Worm (Caenorhabditis elegans): Measurements from ENCODE around the gene lin-32.

The lin-32 gene

ce11 chrX:2197444-2197843 lies 32.5 kb downstream of the lin-32 start:
- TF ChIP-seq dsc-1 (tag; optimal IDR thresholded peaks at IDR 0.05) (no peak), nhr-20 (tag; optimal IDR thresholded peaks at IDR 0.05) (no peak), lin-13 (GFP tag; optimal IDR thresholded peaks at IDR 0.05) (no peak), efl-1 (optimal IDR thresholded peaks at IDR 0.05) (no peak), efl-1 (GFP tag; optimal IDR thresholded peaks at IDR 0.05 in 1 of 2) (peak in 1 of 2 experiments; percentile 91), lin-15B (tag; optimal IDR thresholded peaks at IDR 0.05) (no peak)

- TF ChIP-seq ceh-82 (tag; optimal IDR thresholded peaks at IDR 0.05) (no peak), sup-37 (GFP tag; optimal IDR thresholded peaks at IDR 0.05) (no peak), fkh-4 (tag; optimal IDR thresholded peaks at IDR 0.05; ENCODE audit: borderline replicate concordance) (no peak), unc-62 (GFP tag; optimal IDR thresholded peaks at IDR 0.05) (no peak), fkh-10 (GFP tag; optimal IDR thresholded peaks at IDR 0.05) (peak; percentile 77), egl-27 (tag; optimal IDR thresholded peaks at IDR 0.05) (no peak), lsy-2 (tag; optimal IDR thresholded peaks at IDR 0.05) (no peak), tlp-1 (tag; optimal IDR thresholded peaks at IDR 0.05) (no peak), C16A3.4 (tag; optimal IDR thresholded peaks at IDR 0.05) (no peak), xbp-1 (tag; optimal IDR thresholded peaks at IDR 0.05) (no peak), nhr-237 (tag; optimal IDR thresholded peaks at IDR 0.05) (no peak), efl-1 (optimal IDR thresholded peaks at IDR 0.05) (no peak), efl-1 (GFP tag; optimal IDR thresholded peaks at IDR 0.05 in 1 of 2) (peak in 1 of 2 experiments; percentile 76), lin-14 (GFP tag; optimal IDR thresholded peaks at IDR 0.05) (peak; percentile 25), unc-130 (tag; optimal IDR thresholded peaks at IDR 0.05) (no peak), pag-3 (tag; optimal IDR thresholded peaks at IDR 0.05; ENCODE audit: borderline replicate concordance, insufficient read depth) (no peak)
Observed at ce11 chrX:2191925-2192554, 37.9 kb downstream of the lin-32 start, which contains the start of gene gap-1. Gene gap-1, plus strand, starts transcription at chrX:2192504.

ce11 chrX:2190740-2191139 lies 39.2 kb downstream of the lin-32 start:
- TF ChIP-seq fkh-4 (tag; optimal IDR thresholded peaks at IDR 0.05; ENCODE audit: borderline replicate concordance) = peak; percentile 25
- peak; percentile 64 for TF ChIP-seq dsc-1 (tag; optimal IDR thresholded peaks at IDR 0.05)
- no peak for TF ChIP-seq efl-1 (optimal IDR thresholded peaks at IDR 0.05)
- TF ChIP-seq efl-1 (GFP tag; optimal IDR thresholded peaks at IDR 0.05 in 1 of 2) = peak in 1 of 2 experiments; percentile 85
- TF ChIP-seq aly-2 (tag; optimal IDR thresholded peaks at IDR 0.05) = no peak
- no peak for TF ChIP-seq sox-4 (tag; optimal IDR thresholded peaks at IDR 0.05)

- TF ChIP-seq sox-4 (tag; optimal IDR thresholded peaks at IDR 0.05) (no peak), egl-13 (tag; optimal IDR thresholded peaks at IDR 0.05) (no peak), rnt-1 (tag; optimal IDR thresholded peaks at IDR 0.05) (peak; percentile 48), zag-1 (tag; optimal IDR thresholded peaks at IDR 0.05) (no peak), lin-14 (GFP tag; optimal IDR thresholded peaks at IDR 0.05) (peak; percentile 63), ama-1 (optimal IDR thresholded peaks at IDR 0.05) (no peak), efl-1 (optimal IDR thresholded peaks at IDR 0.05) (no peak), efl-1 (GFP tag; optimal IDR thresholded peaks at IDR 0.05 in 1 of 2) (no peak), nhr-71 (tag; optimal IDR thresholded peaks at IDR 0.05) (peak; percentile 6)
Observed at ce11 chrX:2188885-2189284, 41.0 kb downstream of the lin-32 start.

- TF ChIP-seq ces-1 (GFP tag; optimal IDR thresholded peaks at IDR 0.05) (no peak), efl-1 (optimal IDR thresholded peaks at IDR 0.05) (no peak), efl-1 (GFP tag; optimal IDR thresholded peaks at IDR 0.05 in 1 of 2) (peak in 1 of 2 experiments; percentile 72)
Observed at ce11 chrX:2180588-2180987, 49.3 kb downstream of the lin-32 start, which contains the start of gene F48B9.1. Gene F48B9.1, plus strand, starts transcription at chrX:2180888.

Data from whole organism, L1 larva.